Fruit fly (Drosophila melanogaster) whole organism, wandering third instar larva: ENCODE measurements around the gene CG6330.

Experiments
- Abd-B ChIP-seq: fragments of >200 bp; optimal IDR thresholded peaks from 2 replicates; lab custom pipeline; 2017; ENCODE audit warnings: missing biosample characterization, missing genetic modification characterization
- Dif ChIP-seq: fragments of 200-275, 200-300 bp; sonication (Bioruptor generic); optimal IDR thresholded peaks from 2 replicates; lab custom pipeline; 2018; ENCODE audit warnings: missing biosample characterization, missing genetic modification characterization; ENCODE audit not compliant: partially characterized antibody
- N ChIP-seq: fragments of >200 bp; optimal IDR thresholded peaks from 2 replicates; lab custom pipeline; 2018; ENCODE audit warnings: missing biosample characterization, missing external identifiers, missing genetic modification characterization
- dl ChIP-seq, 2 experiments: fragments of 175-275, 200-275 bp in 1 of 2; fragments of 200-275 bp in 1 of 2; sonication (Bioruptor generic); optimal IDR thresholded peaks; lab custom pipeline; 2018; ENCODE audit warnings: mild to moderate bottlenecking in 2 of 2, missing biosample characterization in 2 of 2, missing genetic modification characterization in 2 of 2, moderate library complexity in 2 of 2; ENCODE audit not compliant: partially characterized antibody in 2 of 2, insufficient read depth in 1 of 2
- fru ChIP-seq: fragments of 200-800 bp; sonication (Bioruptor generic); optimal IDR thresholded peaks from 3 replicates; lab custom pipeline; 2016; ENCODE audit warnings: missing biosample characterization, mild to moderate bottlenecking, missing genetic modification characterization
- h ChIP-seq: fragments of 200-800 bp; sonication (Bioruptor generic); optimal IDR thresholded peaks from 3 replicates; lab custom pipeline; 2016; ENCODE audit warnings: missing biosample characterization, mild to moderate bottlenecking, missing genetic modification characterization
- jim ChIP-seq: fragments of 175-275, 200-325 bp; sonication (Bioruptor generic); optimal IDR thresholded peaks from 2 replicates; lab custom pipeline; 2016; ENCODE audit warnings: missing biosample characterization, mild to moderate bottlenecking, missing genetic modification characterization
- lola ChIP-seq: fragments of >200 bp; optimal IDR thresholded peaks from 2 replicates; lab custom pipeline; 2017; ENCODE audit warnings: missing biosample characterization, missing genetic modification characterization
- pan ChIP-seq: fragments of >200 bp; optimal IDR thresholded peaks from 2 replicates; lab custom pipeline; 2017
- psq ChIP-seq: fragments of 200-800 bp; sonication (Bioruptor generic); optimal IDR thresholded peaks from 3 replicates; lab custom pipeline; 2017; ENCODE audit warnings: missing biosample characterization, mild to moderate bottlenecking, missing genetic modification characterization, moderate library complexity
- rgr ChIP-seq: fragments of 200-800 bp; sonication (Bioruptor generic); optimal IDR thresholded peaks from 3 replicates; lab custom pipeline; 2016; ENCODE audit warnings: missing biosample characterization, mild to moderate bottlenecking, missing genetic modification characterization
- usp ChIP-seq: fragments of >200 bp; optimal IDR thresholded peaks from 2 replicates; lab custom pipeline; 2017; ENCODE audit warnings: missing biosample characterization, missing genetic modification characterization

- TF ChIP-seq dl (GFP tag; optimal IDR thresholded peaks at IDR 0.05; lab: Kevin White, UChicago; ENCODE audit: insufficient read depth in 1 of 2, partially characterized antibody in 2 of 2) (no peak), N (no peak), psq (GFP tag; lab: Kevin White, UChicago) (no peak), jim (no peak), lola (GFP tag; lab: Kevin White, UChicago) (no peak), rgr (GFP tag; lab: Kevin White, UChicago) (no peak), h (GFP tag; lab: Kevin White, UChicago) (no peak), fru (GFP tag; lab: Kevin White, UChicago) (no peak), usp (no peak), pan (lab: Kevin White, UChicago) (no peak), Abd-B (no peak), Dif (no peak)
Observed at dm6 chr3R:26918857-26919256, 39.4 kb downstream of the CG6330 start.
